Worm (Caenorhabditis elegans) whole organism, midembryonic: ENCODE measurements around the gene Y57A10C.10.

ENCODE experiments used
- T22C8.4 ChIP-seq: fragments of 200-800 bp; sonication (Bioruptor generic); IDR thresholded peaks from 2 replicates; pipeline ENCODE4 v1.3.6; 2022; ENCODE audit warnings: missing genetic modification characterization, missing compliant biosample characterization
- flt-1 ChIP-seq: fragments of 200-800 bp; sonication (Bioruptor generic); IDR thresholded peaks from 2 replicates; pipeline ENCODE4 v1.3.6; 2022; ENCODE audit warnings: missing genetic modification characterization, missing compliant biosample characterization
- ztf-29 ChIP-seq: fragments of 200-800 bp; sonication (Bioruptor generic); IDR thresholded peaks from 2 replicates; pipeline ENCODE4 v1.3.6; 2022; ENCODE audit warnings: missing genetic modification reagents, missing genetic modification characterization, missing compliant biosample characterization

- TF ChIP-seq ztf-29 (GFP tag; lab: Robert Waterston, UW), result no peak
- no peak for TF ChIP-seq T22C8.4 (GFP tag; lab: Robert Waterston, UW)
- no peak for TF ChIP-seq flt-1 (GFP tag; lab: Robert Waterston, UW)
Observed at ce11 chrII:12408717-12409116, 32.3 kb downstream of the Y57A10C.10 start, which contains the start of gene sre-31.
